Fruit fly (Drosophila melanogaster): ENCODE results near the gene CG11586.

CG11586 gene

DNA sequence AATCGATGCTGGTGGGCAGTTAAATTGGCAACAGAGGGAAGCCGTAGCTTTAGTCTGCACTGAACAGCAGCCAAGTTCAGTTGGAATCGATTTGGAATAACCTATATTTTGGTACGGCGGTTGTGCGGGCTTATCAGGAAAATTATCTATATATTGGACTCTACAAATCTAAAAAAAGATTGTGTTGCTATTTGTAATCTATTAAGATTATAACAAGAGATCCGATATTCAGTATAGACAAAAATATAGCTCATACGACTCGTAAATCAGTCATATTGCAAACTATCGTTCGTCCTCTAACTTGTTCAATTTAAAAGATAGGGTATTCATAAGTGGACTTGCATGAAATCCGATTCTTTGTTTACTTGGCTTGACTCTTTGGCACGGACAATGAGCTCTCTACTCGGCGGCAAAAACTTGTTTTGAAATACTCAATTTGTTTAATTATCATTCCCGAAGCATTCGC lies 26.4 kb upstream of the CG11586 start, which contains the start of gene Hexo1:
TSS of gene Hexo1 (plus strand) at position 51 of the 466 bp plus-strand sequence.
- TF ChIP-seq rgr (GFP tag; optimal IDR thresholded peaks at IDR 0.05), result peak; percentile 63
- peak; percentile 56 for TF ChIP-seq psq (GFP tag; optimal IDR thresholded peaks at IDR 0.05)
- TF ChIP-seq woc (GFP tag; optimal IDR thresholded peaks at IDR 0.05), result peak; percentile 92
- no peak for TF ChIP-seq Hnf4 (GFP tag; optimal IDR thresholded peaks at IDR 0.05)
- peak; percentile 26 to 66 for TF ChIP-seq foxo (GFP tag; optimal IDR thresholded peaks at IDR 0.05)
- no peak for TF ChIP-seq sage (GFP tag; optimal IDR thresholded peaks at IDR 0.05)
- peak; percentile 69 for TF ChIP-seq OdsH (GFP tag; optimal IDR thresholded peaks at IDR 0.05)
- no peak for TF ChIP-seq CG32264 (GFP tag; optimal IDR thresholded peaks at IDR 0.05)
- no peak for TF ChIP-seq Vsx2 (GFP tag; optimal IDR thresholded peaks at IDR 0.05; ENCODE audit: partially characterized antibody)
- TF ChIP-seq HLH106 (tag; optimal IDR thresholded peaks at IDR 0.05), result peak; percentile 60
- no peak for TF ChIP-seq GATAd (GFP tag; optimal IDR thresholded peaks at IDR 0.05)
- no peak for TF ChIP-seq dl (GFP tag; optimal IDR thresholded peaks at IDR 0.05; ENCODE audit: insufficient read depth in 1 of 2, partially characterized antibody in 2 of 2)
- no peak for TF ChIP-seq brk (GFP tag; optimal IDR thresholded peaks at IDR 0.05)
- TF ChIP-seq Sp1 (GFP tag; optimal IDR thresholded peaks at IDR 0.05), result peak; percentile 59
- TF ChIP-seq sv (GFP tag; optimal IDR thresholded peaks at IDR 0.05), result peak; percentile 17
- peak; percentile 65 for TF ChIP-seq ey (GFP tag; optimal IDR thresholded peaks at IDR 0.05)
- peak; percentile 75 for TF ChIP-seq fru (GFP tag; optimal IDR thresholded peaks at IDR 0.05)
- TF ChIP-seq jim (GFP tag; optimal IDR thresholded peaks at IDR 0.05), result no peak
- no peak for TF ChIP-seq N (GFP tag; optimal IDR thresholded peaks at IDR 0.05)
- TF ChIP-seq Dfd (GFP tag; optimal IDR thresholded peaks at IDR 0.05), result no peak
- TF ChIP-seq br (GFP tag; optimal IDR thresholded peaks at IDR 0.05), result peak; percentile 76
- no peak for TF ChIP-seq Dif (GFP tag; optimal IDR thresholded peaks at IDR 0.05; ENCODE audit: partially characterized antibody)
- no peak for TF ChIP-seq dsf (GFP tag; optimal IDR thresholded peaks at IDR 0.05; ENCODE audit: borderline replicate concordance)
- TF ChIP-seq h (GFP tag; optimal IDR thresholded peaks at IDR 0.05), result peak; percentile 73
- no peak for TF ChIP-seq Mio (GFP tag; optimal IDR thresholded peaks at IDR 0.05)
- TF ChIP-seq usp (GFP tag; optimal IDR thresholded peaks at IDR 0.05), result no peak
- TF ChIP-seq Jra (GFP tag; optimal IDR thresholded peaks at IDR 0.05), result peak; percentile 37
- no peak for TF ChIP-seq Rel (GFP tag; optimal IDR thresholded peaks at IDR 0.05)
- peak; percentile 18 for TF ChIP-seq Rel (tag; optimal IDR thresholded peaks at IDR 0.05)
- TF ChIP-seq dmrt93B (GFP tag; optimal IDR thresholded peaks at IDR 0.05), result no peak

DNA sequence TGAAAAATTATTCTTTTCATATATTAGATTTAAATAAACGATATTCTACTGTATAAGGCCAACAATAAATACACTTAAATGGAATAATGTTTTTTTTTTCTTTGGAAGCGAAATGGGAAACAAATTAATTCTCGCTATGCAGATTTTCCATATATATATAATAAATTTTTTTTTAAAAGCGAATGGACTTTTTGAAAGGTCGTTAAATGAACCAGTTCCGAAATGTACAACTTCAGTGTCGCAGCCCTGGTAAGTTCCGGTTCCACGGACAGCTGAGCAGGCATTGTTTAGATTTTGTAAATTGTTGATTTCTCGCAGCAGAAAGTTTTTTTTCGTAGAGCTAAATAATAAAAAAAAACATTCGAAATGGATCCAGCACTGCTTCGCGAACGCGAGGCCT lies 24.5 kb upstream of the CG11586 start, which contains the start of gene TfIIEbeta:
TSS of gene TfIIEbeta (plus strand) at position 255 of the 400 bp plus-strand sequence.
- TF ChIP-seq OdsH (GFP tag; optimal IDR thresholded peaks at IDR 0.05) (peak; percentile 5), Dif (GFP tag; optimal IDR thresholded peaks at IDR 0.05; ENCODE audit: partially characterized antibody) (no peak), tai (GFP tag; optimal IDR thresholded peaks at IDR 0.05) (no peak), rgr (GFP tag; optimal IDR thresholded peaks at IDR 0.05) (peak; percentile 52), h (GFP tag; optimal IDR thresholded peaks at IDR 0.05) (peak; percentile 12), HLH106 (tag; optimal IDR thresholded peaks at IDR 0.05) (peak; percentile 16), woc (GFP tag; optimal IDR thresholded peaks at IDR 0.05) (peak; percentile 35)

DNA sequence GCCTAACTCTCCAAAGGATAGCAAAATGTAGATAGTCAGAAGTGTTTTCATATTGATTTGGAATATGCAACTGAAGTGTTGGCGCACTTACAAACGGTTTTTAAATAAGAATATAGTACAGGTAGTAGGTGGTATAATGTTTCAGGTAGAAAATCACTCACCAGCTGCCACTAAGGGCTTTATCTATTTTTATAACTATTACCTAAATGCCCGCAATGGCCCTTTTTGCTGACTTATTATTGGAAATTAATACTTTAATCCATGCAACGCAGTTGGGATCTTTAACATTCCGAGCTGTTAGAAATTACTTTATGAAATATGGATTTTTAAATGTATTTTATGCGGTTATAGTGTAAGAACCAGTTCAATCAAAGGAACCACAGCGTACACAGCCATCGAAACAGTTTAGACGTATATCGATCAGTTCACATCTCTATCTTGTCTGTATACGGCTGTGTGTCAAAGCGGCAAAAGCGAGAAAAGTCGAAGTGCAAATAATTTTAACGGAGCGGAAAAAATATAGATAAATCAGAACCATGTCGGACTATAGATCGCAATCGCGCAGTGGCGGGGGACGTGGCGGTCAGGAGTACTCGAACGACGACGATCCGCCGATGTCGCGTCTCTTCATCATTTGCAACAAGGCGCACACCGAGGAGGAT lies 21.3 kb upstream of the CG11586 start, which contains the start of the genes srw and CG1316:
TSS of gene srw (minus strand) at position 51 of the 662 bp plus-strand sequence.
TSS of gene CG1316 (plus strand) at position 424 of the 662 bp plus-strand sequence.
- no peak for TF ChIP-seq fru (GFP tag; optimal IDR thresholded peaks at IDR 0.05)
- no peak for TF ChIP-seq Abd-B (GFP tag; optimal IDR thresholded peaks at IDR 0.05)
- TF ChIP-seq Sp1 (GFP tag; optimal IDR thresholded peaks at IDR 0.05), result no peak
- no peak for TF ChIP-seq CG32264 (GFP tag; optimal IDR thresholded peaks at IDR 0.05)
- peak; percentile 44 for TF ChIP-seq Hnf4 (GFP tag; optimal IDR thresholded peaks at IDR 0.05)
- TF ChIP-seq Dfd (GFP tag; optimal IDR thresholded peaks at IDR 0.05), result no peak
- TF ChIP-seq tai (GFP tag; optimal IDR thresholded peaks at IDR 0.05), result no peak
- TF ChIP-seq CG9705 (GFP tag; optimal IDR thresholded peaks at IDR 0.05), result no peak
- TF ChIP-seq brk (GFP tag; optimal IDR thresholded peaks at IDR 0.05), result no peak
- peak; percentile 45 for TF ChIP-seq h (GFP tag; optimal IDR thresholded peaks at IDR 0.05)
- TF ChIP-seq usp (GFP tag; optimal IDR thresholded peaks at IDR 0.05), result no peak
- no peak for TF ChIP-seq Vsx2 (GFP tag; optimal IDR thresholded peaks at IDR 0.05; ENCODE audit: partially characterized antibody)
- no peak for TF ChIP-seq GATAd (GFP tag; optimal IDR thresholded peaks at IDR 0.05)
- no peak for TF ChIP-seq Hr78 (GFP tag; optimal IDR thresholded peaks at IDR 0.05)
- TF ChIP-seq Mio (GFP tag; optimal IDR thresholded peaks at IDR 0.05), result no peak

Measured in whole organism, wandering third instar larva.